Fruit fly (Drosophila melanogaster): Measurements from ENCODE around the gene SH3PX1.

The SH3PX1 gene

DNA sequence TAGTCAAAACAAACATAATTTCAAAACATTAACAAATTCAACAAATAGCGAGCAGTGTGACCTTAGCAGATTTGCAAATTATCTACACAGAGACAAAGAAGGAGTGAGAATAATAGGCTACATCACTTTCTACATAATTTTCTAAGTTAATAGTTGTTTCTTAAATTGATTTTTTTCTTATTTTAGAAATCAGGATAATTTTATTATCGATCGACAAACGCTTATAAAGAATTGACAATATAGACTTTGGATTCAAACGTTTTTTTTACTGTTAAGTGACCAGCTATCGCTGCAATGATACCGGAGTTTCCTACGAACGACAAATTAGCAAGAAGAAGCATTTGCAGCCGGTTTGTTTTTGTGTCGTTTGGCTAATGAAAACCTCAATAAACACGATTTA is 9.5 kb upstream of the SH3PX1 start, which contains the start of the genes nbs and defl (continued):
- TF ChIP-seq CG7987 (GFP tag; optimal IDR thresholded peaks at IDR 0.05) = no peak
- no peak for TF ChIP-seq Nf-YB (GFP tag; optimal IDR thresholded peaks at IDR 0.05)
- 0 out of 2 replicates have a peak, but pooled peaks have one; percentile 14 for TF ChIP-seq CG17328 (GFP tag; IDR thresholded peaks at IDR 0.05)
- TF ChIP-seq Jarid2 (GFP tag; optimal IDR thresholded peaks at IDR 0.05) = no peak
- peak; percentile 29; the same call in 1 of the 3 replicates for TF ChIP-seq C15 (GFP tag; IDR thresholded peaks at IDR 0.05)
- no peak for TF ChIP-seq btn (GFP tag; optimal IDR thresholded peaks at IDR 0.05)
- no peak for TF ChIP-seq tap (tag; optimal IDR thresholded peaks at IDR 0.05)
- TF ChIP-seq CG7963 (GFP tag; IDR thresholded peaks at IDR 0.05; ENCODE audit: partially characterized antibody) = no peak
- TF ChIP-seq CG4404 (GFP tag; IDR thresholded peaks at IDR 0.05) = peak; percentile 69
- TF ChIP-seq ftz-f1 (GFP tag; optimal IDR thresholded peaks at IDR 0.05) = no peak
- TF ChIP-seq sc (optimal IDR thresholded peaks at IDR 0.05) = no peak
- peak; percentile 8 for TF ChIP-seq sc (GFP tag; optimal IDR thresholded peaks at IDR 0.05)
- TF ChIP-seq Trl (optimal IDR thresholded peaks at IDR 0.05) = no peak
- TF ChIP-seq Trl (GFP tag; optimal IDR thresholded peaks at IDR 0.05) = peak; percentile 48
- TF ChIP-seq tio (GFP tag; optimal IDR thresholded peaks at IDR 0.05) = no peak
- TF ChIP-seq D19A (tag; optimal IDR thresholded peaks at IDR 0.05) = no peak
- peak; percentile 97 for TF ChIP-seq zf30C (GFP tag; optimal IDR thresholded peaks at IDR 0.05)
- TF ChIP-seq GATAe (GFP tag; conservative IDR thresholded peaks at IDR 0.05) = peak; percentile 73
- no peak for TF ChIP-seq Lpt (GFP tag; optimal IDR thresholded peaks at IDR 0.05)
- TF ChIP-seq CG7357 (GFP tag; IDR thresholded peaks at IDR 0.05) = 0 out of 3 replicates have a peak, but pooled peaks have one; percentile 55
- TF ChIP-seq salm (tag; optimal IDR thresholded peaks at IDR 0.05) = no peak
- TF ChIP-seq D (optimal IDR thresholded peaks at IDR 0.05) = no peak
- no peak for TF ChIP-seq D (GFP tag; optimal IDR thresholded peaks at IDR 0.05)
- TF ChIP-seq sna (GFP tag; IDR thresholded peaks at IDR 0.05; ENCODE audit: partially characterized antibody) = no peak
- TF ChIP-seq Myb (GFP tag; optimal IDR thresholded peaks at IDR 0.05) = peak; percentile 48
- peak; percentile 75 for TF ChIP-seq CG4617 (GFP tag; optimal IDR thresholded peaks at IDR 0.05; ENCODE audit: borderline replicate concordance)
- TF ChIP-seq cad (GFP tag; optimal IDR thresholded peaks at IDR 0.05) = no peak
- no peak for TF ChIP-seq br (optimal IDR thresholded peaks at IDR 0.05)
- TF ChIP-seq zfh1 (GFP tag; IDR thresholded peaks at IDR 0.05) = peak; percentile 69; the same call in 2 of the 3 replicates
- TF ChIP-seq CG18764 (GFP tag; optimal IDR thresholded peaks at IDR 0.05) = peak; percentile 57
- TF ChIP-seq zen (tag; optimal IDR thresholded peaks at IDR 0.05) = peak; percentile 71
- TF ChIP-seq D19B (GFP tag; optimal IDR thresholded peaks at IDR 0.05) = no peak
- no peak for TF ChIP-seq CG7271 (tag; optimal IDR thresholded peaks at IDR 0.05)
- peak in 1 of 3 experiments; percentile 56 for TF ChIP-seq lola (GFP tag; optimal IDR thresholded peaks at IDR 0.05)
- no peak for TF ChIP-seq CG18619 (GFP tag; optimal IDR thresholded peaks at IDR 0.05)
- no peak for TF ChIP-seq fd102C (GFP tag; optimal IDR thresholded peaks at IDR 0.05)
- no peak for TF ChIP-seq nerfin-2 (GFP tag; IDR thresholded peaks at IDR 0.05; ENCODE audit: partially characterized antibody)
- TF ChIP-seq fd3F (GFP tag; optimal IDR thresholded peaks at IDR 0.05) = peak; percentile 49
- TF ChIP-seq ci (GFP tag; IDR thresholded peaks at IDR 0.05) = no peak
- TF ChIP-seq CG11398 (GFP tag; optimal IDR thresholded peaks at IDR 0.05) = no peak
- peak; percentile 62; the same call in 2 of the 3 replicates for TF ChIP-seq CG11695 (GFP tag; IDR thresholded peaks at IDR 0.05)
- peak; percentile 73 for TF ChIP-seq CG14710 (tag; optimal IDR thresholded peaks at IDR 0.05)
- no peak for TF ChIP-seq gt (GFP tag; IDR thresholded peaks at IDR 0.05)
- TF ChIP-seq Dp (GFP tag; optimal IDR thresholded peaks at IDR 0.05) = peak; percentile 33
- TF ChIP-seq chif (GFP tag; optimal IDR thresholded peaks at IDR 0.05) = peak; percentile 52 to 69
- TF ChIP-seq Lim3 (GFP tag; IDR thresholded peaks at IDR 0.05) = no peak
- TF ChIP-seq TFAM (GFP tag; optimal IDR thresholded peaks at IDR 0.05) = no peak
- TF ChIP-seq CG3838 (GFP tag; optimal IDR thresholded peaks at IDR 0.05) = peak; percentile 40
- TF ChIP-seq Sry-β (GFP tag; optimal IDR thresholded peaks at IDR 0.05) = peak; percentile 29
- TF ChIP-seq CG10979 (tag; optimal IDR thresholded peaks at IDR 0.05) = peak; percentile 46
- no peak for TF ChIP-seq h (optimal IDR thresholded peaks at IDR 0.05)
- no peak for TF ChIP-seq pb (GFP tag; optimal IDR thresholded peaks at IDR 0.05)
- TF ChIP-seq E2f1 (GFP tag; IDR thresholded peaks at IDR 0.05) = peak; percentile 72

Data from whole organism, embryonic.